Worm (Caenorhabditis elegans): ENCODE measurements around the gene C27D6.12.

C27D6.12 gene

ce11 chrII:5157525-5157924, 20.3 kb downstream of the C27D6.12 start, which contains the start of gene srb-13:
srb-13 (minus strand) TSS chrII:5157625.
- TF ChIP-seq elt-1 (tag; optimal IDR thresholded peaks at IDR 0.05; ENCODE audit: borderline replicate concordance, insufficient read depth), result no peak
- TF ChIP-seq tbx-8 (GFP tag; optimal IDR thresholded peaks at IDR 0.05), result no peak
- TF ChIP-seq lsy-2 (tag; optimal IDR thresholded peaks at IDR 0.05), result no peak
- TF ChIP-seq mls-2 (tag; optimal IDR thresholded peaks at IDR 0.05), result no peak
- TF ChIP-seq unc-62 (GFP tag; optimal IDR thresholded peaks at IDR 0.05), result no peak
- no peak for TF ChIP-seq mab-5 (tag; optimal IDR thresholded peaks at IDR 0.05)
- no peak for TF ChIP-seq blmp-1 (tag; optimal IDR thresholded peaks at IDR 0.05)
- no peak for TF ChIP-seq M03D4.4 (tag; optimal IDR thresholded peaks at IDR 0.05)
- TF ChIP-seq unc-39 (tag; optimal IDR thresholded peaks at IDR 0.05), result no peak
- TF ChIP-seq drap-1 (GFP tag; optimal IDR thresholded peaks at IDR 0.05), result no peak
- no peak for TF ChIP-seq unc-120 (tag; optimal IDR thresholded peaks at IDR 0.05; ENCODE audit: poor library complexity, severe bottlenecking)
- no peak for TF ChIP-seq nhr-28 (tag; optimal IDR thresholded peaks at IDR 0.05)
- no peak for TF ChIP-seq sptf-1 (tag; optimal IDR thresholded peaks at IDR 0.05)
- no peak for TF ChIP-seq nhr-237 (tag; optimal IDR thresholded peaks at IDR 0.05)
- TF ChIP-seq lin-32 (GFP tag; optimal IDR thresholded peaks at IDR 0.05), result no peak

ce11 chrII:5156983-5157382, 20.8 kb downstream of the C27D6.12 start, which contains the start of gene msp-45:
msp-45 (minus strand) TSS chrII:5157083.
- no peak for TF ChIP-seq mab-5 (tag; optimal IDR thresholded peaks at IDR 0.05)
- TF ChIP-seq bed-3 (GFP tag; optimal IDR thresholded peaks at IDR 0.05), result no peak
- no peak for TF ChIP-seq lin-32 (GFP tag; optimal IDR thresholded peaks at IDR 0.05)
- no peak for TF ChIP-seq sem-2 (GFP tag; optimal IDR thresholded peaks at IDR 0.05)
- TF ChIP-seq nhr-2 (tag; optimal IDR thresholded peaks at IDR 0.05), result no peak
- no peak for TF ChIP-seq cnd-1 (tag; optimal IDR thresholded peaks at IDR 0.05)
- TF ChIP-seq elt-3 (tag; optimal IDR thresholded peaks at IDR 0.05), result no peak
- no peak for TF ChIP-seq blmp-1 (tag; optimal IDR thresholded peaks at IDR 0.05)
- TF ChIP-seq ham-2 (GFP tag; optimal IDR thresholded peaks at IDR 0.05), result no peak
- no peak for TF ChIP-seq lin-13 (tag; optimal IDR thresholded peaks at IDR 0.05)
- TF ChIP-seq M03D4.4 (tag; optimal IDR thresholded peaks at IDR 0.05), result no peak
- TF ChIP-seq sptf-1 (tag; optimal IDR thresholded peaks at IDR 0.05), result no peak
- no peak for TF ChIP-seq tbx-8 (GFP tag; optimal IDR thresholded peaks at IDR 0.05)
- no peak for TF ChIP-seq ceh-39 (tag; optimal IDR thresholded peaks at IDR 0.05)
- no peak for TF ChIP-seq nhr-12 (tag; optimal IDR thresholded peaks at IDR 0.05)
- TF ChIP-seq ceh-43 (GFP tag; optimal IDR thresholded peaks at IDR 0.05), result no peak

ce11 chrII:5154540-5154939, 23.3 kb downstream of the C27D6.12 start, which contains the start of gene srb-12:
srb-12 (minus strand) TSS chrII:5154640.
- no peak for TF ChIP-seq sptf-1 (tag; optimal IDR thresholded peaks at IDR 0.05)
- TF ChIP-seq blmp-1 (tag; optimal IDR thresholded peaks at IDR 0.05), result no peak
- no peak for TF ChIP-seq unc-39 (tag; optimal IDR thresholded peaks at IDR 0.05)

- TF ChIP-seq nhr-28 (tag; optimal IDR thresholded peaks at IDR 0.05) (no peak), unc-62 (GFP tag; optimal IDR thresholded peaks at IDR 0.05) (no peak), nhr-237 (tag; optimal IDR thresholded peaks at IDR 0.05) (no peak), sptf-1 (tag; optimal IDR thresholded peaks at IDR 0.05) (no peak), M03D4.4 (tag; optimal IDR thresholded peaks at IDR 0.05) (no peak), elt-3 (tag; optimal IDR thresholded peaks at IDR 0.05) (no peak), mab-5 (tag; optimal IDR thresholded peaks at IDR 0.05) (no peak), unc-39 (tag; optimal IDR thresholded peaks at IDR 0.05) (no peak), hlh-1 (tag; optimal IDR thresholded peaks at IDR 0.05) (no peak), nhr-2 (tag; optimal IDR thresholded peaks at IDR 0.05) (no peak), nhr-76 (tag; optimal IDR thresholded peaks at IDR 0.05) (no peak), zip-8 (tag; optimal IDR thresholded peaks at IDR 0.05) (no peak), cnd-1 (tag; optimal IDR thresholded peaks at IDR 0.05) (no peak), lsy-2 (tag; optimal IDR thresholded peaks at IDR 0.05) (no peak)
Measured at ce11 chrII:5150829-5151228, 27.0 kb downstream of the C27D6.12 start, which contains the start of gene srb-16. srb-16 (minus strand) TSS chrII:5150929.

ce11 chrII:5148349-5148748, 29.5 kb downstream of the C27D6.12 start, which contains the start of gene F58A6.5:
F58A6.5 (minus strand) TSS chrII:5148449.
- TF ChIP-seq nhr-12 (tag; optimal IDR thresholded peaks at IDR 0.05) (no peak), nhr-28 (tag; optimal IDR thresholded peaks at IDR 0.05) (no peak), elt-1 (tag; optimal IDR thresholded peaks at IDR 0.05; ENCODE audit: borderline replicate concordance, insufficient read depth) (no peak), mep-1 (tag; optimal IDR thresholded peaks at IDR 0.05) (no peak), sptf-1 (tag; optimal IDR thresholded peaks at IDR 0.05) (no peak)

ce11 chrII:5142619-5143018, 35.2 kb downstream of the C27D6.12 start, which contains the start of gene F58A6.1:
F58A6.1 (plus strand) TSS chrII:5142919.
- TF ChIP-seq M03D4.4 (tag; optimal IDR thresholded peaks at IDR 0.05) (no peak), nhr-28 (tag; optimal IDR thresholded peaks at IDR 0.05) (no peak), nhr-76 (tag; optimal IDR thresholded peaks at IDR 0.05) (no peak), ham-2 (GFP tag; optimal IDR thresholded peaks at IDR 0.05) (no peak), mab-5 (tag; optimal IDR thresholded peaks at IDR 0.05) (no peak), drap-1 (GFP tag; optimal IDR thresholded peaks at IDR 0.05) (no peak)
